Worm (Caenorhabditis elegans) whole organism, midembryonic: Measurements from ENCODE around the gene K09H11.9.

Experiments
- T22C8.4 ChIP-seq: fragments of 200-800 bp; sonication (Bioruptor generic); IDR thresholded peaks from 2 replicates; pipeline ENCODE4 v1.3.6; 2022; ENCODE audit warnings: missing genetic modification characterization, missing compliant biosample characterization
- cog-1 ChIP-seq: sonication (generic microtip); optimal IDR thresholded peaks from 2 replicates; lab custom pipeline; 2016; ENCODE audit warnings: missing genetic modification characterization, missing compliant biosample characterization
- flt-1 ChIP-seq: fragments of 200-800 bp; sonication (Bioruptor generic); IDR thresholded peaks from 2 replicates; pipeline ENCODE4 v1.3.6; 2022; ENCODE audit warnings: missing genetic modification characterization, missing compliant biosample characterization
- klf-2 ChIP-seq: fragments of 200-800 bp; sonication (Bioruptor generic); conservative IDR thresholded peaks from 2 replicates; pipeline ENCODE4 v1.3.6; 2022; ENCODE audit warnings: missing genetic modification reagents, missing genetic modification characterization, missing compliant biosample characterization
- med-1 ChIP-seq: sonication (generic microtip); optimal IDR thresholded peaks from 2 replicates; lab custom pipeline; 2017; ENCODE audit warnings: missing genetic modification characterization, mild to moderate bottlenecking, missing compliant biosample characterization, antibody characterized with exemption, missing genetic modification reagents; ENCODE audit not compliant: insufficient read depth
- ref-1 ChIP-seq: fragments of 200-800 bp; sonication (Bioruptor generic); conservative IDR thresholded peaks from 2 replicates; pipeline ENCODE4 v1.3.6; 2022; ENCODE audit warnings: missing genetic modification reagents, missing genetic modification characterization, missing compliant biosample characterization
- tab-1 ChIP-seq: fragments of 200-800 bp; sonication (Bioruptor generic); IDR thresholded peaks from 2 replicates; pipeline ENCODE4 v1.3.6; 2022; ENCODE audit warnings: missing genetic modification characterization, missing compliant biosample characterization
- ztf-23 ChIP-seq: fragments of 200-800 bp; sonication (Bioruptor generic); IDR thresholded peaks from 2 replicates; pipeline ENCODE4 v1.3.6; 2022; ENCODE audit warnings: missing genetic modification reagents, missing genetic modification characterization, missing compliant biosample characterization
- ztf-29 ChIP-seq: fragments of 200-800 bp; sonication (Bioruptor generic); IDR thresholded peaks from 2 replicates; pipeline ENCODE4 v1.3.6; 2022; ENCODE audit warnings: missing genetic modification reagents, missing genetic modification characterization, missing compliant biosample characterization

Gene K09H11.9

DNA sequence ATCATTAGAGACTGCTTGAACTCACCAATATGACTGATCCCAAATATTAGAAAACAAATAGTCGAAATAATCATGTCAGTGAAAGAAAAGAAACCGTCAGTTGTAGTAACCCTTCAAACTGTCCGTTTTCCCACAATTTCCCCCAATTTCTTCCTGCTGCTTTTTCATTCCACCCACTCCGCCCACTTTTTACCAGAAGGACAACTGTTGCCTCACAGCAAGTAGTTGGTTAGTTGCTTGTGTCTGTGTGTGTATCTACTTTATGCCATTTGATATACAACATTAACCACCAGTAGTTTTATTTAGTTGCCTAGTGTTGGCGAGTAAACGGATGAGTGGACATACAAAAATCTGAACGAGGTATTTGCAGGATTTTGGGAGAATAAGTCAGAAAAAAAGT lies at the start of gene K09H11.9:
Gene K09H11.9, minus strand, starts transcription at position 101 of the 400 bp plus-strand sequence.
- TF ChIP-seq klf-2 (GFP tag; lab: Robert Waterston, UW) (no peak), ztf-23 (GFP tag; lab: Robert Waterston, UW) (no peak), med-1 (no peak), cog-1 (no peak)

- TF ChIP-seq flt-1 (GFP tag; lab: Robert Waterston, UW) (no peak), ref-1 (GFP tag; lab: Robert Waterston, UW) (no peak), ztf-23 (GFP tag; lab: Robert Waterston, UW) (no peak), tab-1 (GFP tag; lab: Robert Waterston, UW) (no peak), klf-2 (GFP tag; lab: Robert Waterston, UW) (no peak), cog-1 (no peak), med-1 (no peak), ztf-29 (GFP tag; lab: Robert Waterston, UW) (no peak), T22C8.4 (GFP tag; lab: Robert Waterston, UW) (no peak)
These were observed 48.7 kb upstream of the K09H11.9 start, which contains the start of gene pgph-2 for ce11 chrV:5765081-5765480. pgph-2 (plus strand) TSS chrV:5765127.

- TF ChIP-seq med-1 (no peak), tab-1 (GFP tag; lab: Robert Waterston, UW) (no peak)
These were observed 47.4 kb upstream of the K09H11.9 start, which contains the start of gene pgph-3 for ce11 chrV:5763787-5764186. pgph-3 (minus strand) TSS chrV:5763846.

DNA sequence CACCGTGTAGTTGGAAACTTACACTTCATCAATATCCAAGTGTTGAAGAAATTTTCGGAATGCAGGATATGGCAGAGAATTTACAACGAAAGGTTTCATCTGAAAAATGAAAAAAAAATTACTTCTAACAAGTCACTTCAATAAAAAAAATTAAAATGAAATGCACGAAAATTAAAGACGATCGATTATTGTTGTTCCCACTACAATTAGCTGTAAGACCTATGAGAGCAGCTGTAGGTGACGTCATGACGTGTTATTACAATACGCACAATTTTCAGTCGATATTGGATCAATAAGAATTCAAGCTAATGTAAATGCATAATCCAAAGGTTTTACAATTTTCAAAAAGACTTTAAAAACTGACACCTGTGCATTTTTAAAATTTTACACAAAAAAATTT lies 43.7 kb upstream of the K09H11.9 start, which contains the start of gene C53A3.1:
Gene C53A3.1, minus strand, starts transcription at position 101 of the 400 bp plus-strand sequence.
- no peak for TF ChIP-seq cog-1
- no peak for TF ChIP-seq ztf-23 (GFP tag; lab: Robert Waterston, UW)
- no peak for TF ChIP-seq ref-1 (GFP tag; lab: Robert Waterston, UW)
- TF ChIP-seq med-1 = no peak
- no peak for TF ChIP-seq T22C8.4 (GFP tag; lab: Robert Waterston, UW)
- no peak for TF ChIP-seq ztf-29 (GFP tag; lab: Robert Waterston, UW)
- no peak for TF ChIP-seq tab-1 (GFP tag; lab: Robert Waterston, UW)
- no peak for TF ChIP-seq klf-2 (GFP tag; lab: Robert Waterston, UW)
- TF ChIP-seq flt-1 (GFP tag; lab: Robert Waterston, UW) = no peak

DNA sequence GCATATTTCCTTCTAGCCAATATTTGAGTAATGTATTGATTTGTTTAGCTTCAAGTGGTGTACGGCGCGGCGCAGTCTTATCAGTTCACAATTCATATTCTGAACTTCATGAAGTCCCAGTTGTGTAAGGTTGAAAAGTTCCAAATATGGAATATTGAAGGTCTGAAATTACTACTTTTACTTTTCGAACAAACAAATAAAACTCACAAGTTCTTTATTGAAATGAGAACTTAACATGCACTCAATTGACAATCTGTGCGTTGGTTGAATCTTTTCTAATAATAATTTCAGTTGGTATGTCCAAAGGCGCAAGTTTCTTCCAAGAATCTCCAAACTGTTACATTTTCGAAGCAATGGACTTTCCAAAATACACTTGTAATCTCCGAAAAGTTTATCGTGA lies 42.4 kb upstream of the K09H11.9 start, which contains the start of gene C53A3.4:
Gene C53A3.4, minus strand, starts transcription at position 101 of the 400 bp plus-strand sequence.
- no peak for TF ChIP-seq med-1

DNA sequence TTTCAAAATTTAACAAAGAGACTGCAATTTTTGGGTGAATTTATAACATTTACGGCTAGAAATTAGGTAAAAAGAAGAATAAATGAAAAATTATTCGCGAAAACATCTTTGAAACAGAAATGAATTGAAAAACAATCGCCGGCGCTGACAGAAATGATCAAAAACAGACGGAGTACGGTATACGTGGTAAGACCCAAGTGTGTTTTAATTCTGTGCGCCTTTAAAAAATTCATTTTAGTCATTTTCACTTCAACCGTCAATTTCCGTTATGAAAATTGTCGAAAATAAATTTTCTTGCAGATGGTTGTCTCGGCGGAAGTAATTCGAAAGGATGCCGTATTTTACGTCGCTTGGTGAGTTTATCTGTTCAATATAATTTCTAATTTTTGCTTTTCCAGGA lies 39.8 kb upstream of the K09H11.9 start, which contains the start of gene C53A3.3:
Gene C53A3.3, plus strand, starts transcription at position 301 of the 400 bp plus-strand sequence.
- TF ChIP-seq klf-2 (GFP tag; lab: Robert Waterston, UW) (no peak), tab-1 (GFP tag; lab: Robert Waterston, UW) (no peak), T22C8.4 (GFP tag; lab: Robert Waterston, UW) (no peak), ref-1 (GFP tag; lab: Robert Waterston, UW) (no peak), flt-1 (GFP tag; lab: Robert Waterston, UW) (no peak), ztf-29 (GFP tag; lab: Robert Waterston, UW) (no peak), cog-1 (no peak), ztf-23 (GFP tag; lab: Robert Waterston, UW) (no peak), med-1 (no peak)

DNA sequence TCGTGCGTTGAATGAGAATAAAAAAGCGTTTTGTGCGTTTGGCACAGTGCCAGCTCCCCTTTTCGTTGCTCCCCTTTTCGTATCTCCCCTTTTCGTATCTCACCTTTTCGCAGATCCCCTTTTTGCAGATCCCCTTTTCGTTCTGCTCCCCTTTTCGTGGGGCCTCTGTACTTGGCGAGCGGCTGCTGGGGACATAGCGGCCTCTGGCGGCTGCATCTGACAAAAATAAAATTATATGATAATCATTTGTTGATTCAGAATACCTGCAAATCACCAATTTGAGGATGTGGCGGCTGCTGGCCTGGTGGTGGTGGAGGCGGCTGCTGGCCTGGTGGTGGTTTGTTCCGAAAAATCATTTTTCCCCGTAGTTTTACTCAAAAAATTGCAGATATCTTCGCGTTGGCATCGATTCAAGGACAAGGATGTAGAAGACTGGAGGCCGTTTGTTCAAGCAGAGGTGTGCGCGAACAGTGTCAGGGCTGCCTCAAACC lies 38.8 kb upstream of the K09H11.9 start, which contains the start of gene K09H11.11:
Gene K09H11.11, minus strand, starts transcription at position 51 of the 491 bp plus-strand sequence.
- TF ChIP-seq ref-1 (GFP tag; lab: Robert Waterston, UW) = peak; percentile 42; the same call in 1 of the 2 replicates

ce11 chrV:5753432-5753831 lies 37.0 kb upstream of the K09H11.9 start, which contains the start of gene pgph-1:
pgph-1 (minus strand) TSS chrV:5753532.
- no peak for TF ChIP-seq med-1
- TF ChIP-seq ztf-29 (GFP tag; lab: Robert Waterston, UW) = no peak
- TF ChIP-seq tab-1 (GFP tag; lab: Robert Waterston, UW) = no peak
- no peak for TF ChIP-seq ztf-23 (GFP tag; lab: Robert Waterston, UW)
- no peak for TF ChIP-seq cog-1
- TF ChIP-seq T22C8.4 (GFP tag; lab: Robert Waterston, UW) = no peak
- no peak for TF ChIP-seq ref-1 (GFP tag; lab: Robert Waterston, UW)
- TF ChIP-seq flt-1 (GFP tag; lab: Robert Waterston, UW) = no peak
- TF ChIP-seq klf-2 (GFP tag; lab: Robert Waterston, UW) = no peak

ce11 chrV:5747519-5747918 lies 31.1 kb upstream of the K09H11.9 start, which contains the start of gene acds-10:
acds-10 (plus strand) TSS chrV:5747819.
- no peak for TF ChIP-seq cog-1
- TF ChIP-seq tab-1 (GFP tag; lab: Robert Waterston, UW) = no peak
- TF ChIP-seq ztf-29 (GFP tag; lab: Robert Waterston, UW) = no peak
- TF ChIP-seq klf-2 (GFP tag; lab: Robert Waterston, UW) = no peak
- TF ChIP-seq ztf-23 (GFP tag; lab: Robert Waterston, UW) = no peak
- TF ChIP-seq flt-1 (GFP tag; lab: Robert Waterston, UW) = no peak
- no peak for TF ChIP-seq ref-1 (GFP tag; lab: Robert Waterston, UW)
- no peak for TF ChIP-seq med-1
- TF ChIP-seq T22C8.4 (GFP tag; lab: Robert Waterston, UW) = no peak

- TF ChIP-seq klf-2 (GFP tag; lab: Robert Waterston, UW) (no peak), cog-1 (no peak), ref-1 (GFP tag; lab: Robert Waterston, UW) (no peak), ztf-29 (GFP tag; lab: Robert Waterston, UW) (no peak), ztf-23 (GFP tag; lab: Robert Waterston, UW) (no peak), tab-1 (GFP tag; lab: Robert Waterston, UW) (no peak), med-1 (no peak), T22C8.4 (GFP tag; lab: Robert Waterston, UW) (no peak), flt-1 (GFP tag; lab: Robert Waterston, UW) (no peak)
These were observed 29.8 kb upstream of the K09H11.9 start for ce11 chrV:5746237-5746636.
